Worm (Caenorhabditis elegans): ENCODE data around the gene rpc-25.

Gene rpc-25

ce11 chrV:10191242-10191641 is 15.2 kb downstream of the rpc-25 start:
- TF ChIP-seq pha-4 (tag; optimal IDR thresholded peaks at IDR 0.05) (no peak), nfya-1 (tag; optimal IDR thresholded peaks at IDR 0.05) (no peak), ceh-48 (tag; optimal IDR thresholded peaks at IDR 0.05) (no peak), sdc-2 (tag; optimal IDR thresholded peaks at IDR 0.05) (no peak), nhr-232 (tag; optimal IDR thresholded peaks at IDR 0.05) (no peak), tbx-7 (tag; optimal IDR thresholded peaks at IDR 0.05) (no peak), eyg-1 (tag; optimal IDR thresholded peaks at IDR 0.05) (no peak), syd-9 (tag; optimal IDR thresholded peaks at IDR 0.05) (no peak), Y22D7AL.16 (tag; optimal IDR thresholded peaks at IDR 0.05) (no peak), dmd-4 (tag; optimal IDR thresholded peaks at IDR 0.05; ENCODE audit: borderline replicate concordance) (no peak), unc-86 (tag; optimal IDR thresholded peaks at IDR 0.05) (no peak), ahr-1 (tag; optimal IDR thresholded peaks at IDR 0.05) (no peak)

- TF ChIP-seq C38D4.7 (GFP tag; optimal IDR thresholded peaks at IDR 0.05) (no peak), elt-2 (tag; optimal IDR thresholded peaks at IDR 0.05) (peak; percentile 44), lim-6 (tag; optimal IDR thresholded peaks at IDR 0.05) (no peak)
These were observed 16.3 kb downstream of the rpc-25 start, which contains the start of gene ZK856.5 for ce11 chrV:10190081-10190556. Gene ZK856.5 (minus strand): TSS chrV:10190131.

DNA sequence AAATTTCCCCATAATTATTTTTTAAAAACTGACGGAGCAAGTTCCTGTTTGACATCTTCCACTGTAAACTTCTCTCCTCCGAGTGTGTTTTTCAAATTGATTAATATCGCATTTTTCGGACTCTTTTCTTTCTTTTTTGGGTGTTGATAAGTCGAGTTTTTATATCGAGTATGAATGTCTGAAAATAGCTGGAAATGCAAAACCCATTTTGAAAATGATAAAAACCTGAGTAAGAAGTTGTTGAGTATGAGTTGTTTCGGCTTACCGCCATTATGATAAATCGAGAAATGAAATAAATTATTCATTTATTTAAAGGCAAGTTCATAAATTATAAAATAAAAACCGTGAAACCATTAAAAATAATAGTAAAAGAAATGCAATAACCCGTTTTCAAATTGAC is 20.7 kb downstream of the rpc-25 start, which contains the start of gene ZK856.18:
Gene ZK856.18, minus strand, starts transcription at position 289 of the 400 bp plus-strand sequence.
- TF ChIP-seq hlh-6 (tag; optimal IDR thresholded peaks at IDR 0.05) (no peak), pag-3 (tag; optimal IDR thresholded peaks at IDR 0.05; ENCODE audit: borderline replicate concordance) (no peak), ceh-45 (GFP tag; IDR thresholded peaks at IDR 0.05) (no peak), odd-2 (tag; optimal IDR thresholded peaks at IDR 0.05) (no peak), Y22D7AL.16 (tag; optimal IDR thresholded peaks at IDR 0.05) (no peak), npax-4 (tag; optimal IDR thresholded peaks at IDR 0.05) (no peak), ceh-9 (tag; optimal IDR thresholded peaks at IDR 0.05) (no peak), F13H6.1 (tag; optimal IDR thresholded peaks at IDR 0.05) (no peak), rnt-1 (tag; optimal IDR thresholded peaks at IDR 0.05) (no peak), ahr-1 (tag; optimal IDR thresholded peaks at IDR 0.05) (no peak), lin-11 (tag; optimal IDR thresholded peaks at IDR 0.05) (no peak), che-1 (tag; optimal IDR thresholded peaks at IDR 0.05) (no peak), dve-1 (tag; optimal IDR thresholded peaks at IDR 0.05) (no peak), elt-4 (tag; optimal IDR thresholded peaks at IDR 0.05) (no peak), K09A11.1 (tag; optimal IDR thresholded peaks at IDR 0.05; ENCODE audit: insufficient read depth) (no peak), pax-1 (tag; optimal IDR thresholded peaks at IDR 0.05) (no peak), ceh-24 (tag; optimal IDR thresholded peaks at IDR 0.05) (no peak), lim-6 (tag; optimal IDR thresholded peaks at IDR 0.05) (no peak), pqm-1 (tag; optimal IDR thresholded peaks at IDR 0.05) (no peak), elt-2 (tag; optimal IDR thresholded peaks at IDR 0.05) (no peak)

- TF ChIP-seq hlh-8 (tag; optimal IDR thresholded peaks at IDR 0.05) (no peak), dmd-4 (tag; optimal IDR thresholded peaks at IDR 0.05; ENCODE audit: borderline replicate concordance) (no peak), nhr-11 (tag; optimal IDR thresholded peaks at IDR 0.05) (no peak), ceh-30 (tag; optimal IDR thresholded peaks at IDR 0.05) (no peak), ceh-19 (GFP tag; optimal IDR thresholded peaks at IDR 0.05) (no peak), elt-4 (tag; optimal IDR thresholded peaks at IDR 0.05) (no peak)
These were observed 22.6 kb downstream of the rpc-25 start for ce11 chrV:10183810-10184209.

DNA sequence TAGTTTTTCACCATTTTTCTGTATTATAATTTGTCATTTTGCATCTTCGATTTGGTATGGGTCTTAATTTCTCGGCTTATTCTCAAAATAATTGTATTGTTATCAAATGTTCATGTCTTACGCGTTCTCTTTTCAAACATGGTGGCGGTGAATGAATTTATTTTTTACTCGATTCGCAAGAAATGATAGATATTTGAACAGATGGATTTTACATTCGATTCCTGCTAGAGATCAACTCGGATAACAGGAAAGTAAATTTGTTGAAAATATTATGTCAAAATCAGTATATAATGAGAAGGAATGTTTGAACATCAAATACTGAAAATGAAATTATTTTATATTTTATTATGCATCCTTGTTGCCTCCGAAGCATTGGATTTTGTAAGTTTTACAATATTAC is 23.4 kb downstream of the rpc-25 start, which contains the start of gene ZK856.4:
Gene ZK856.4, plus strand, starts transcription at position 301 of the 400 bp plus-strand sequence.
- TF ChIP-seq ceh-14 (tag; optimal IDR thresholded peaks at IDR 0.05) = no peak
- TF ChIP-seq unc-3 (GFP tag; conservative IDR thresholded peaks at IDR 0.05) = no peak
- TF ChIP-seq unc-3 (tag; optimal IDR thresholded peaks at IDR 0.05) = no peak
- TF ChIP-seq hlh-13 (GFP tag; optimal IDR thresholded peaks at IDR 0.05) = no peak
- TF ChIP-seq unc-55 (GFP tag; optimal IDR thresholded peaks at IDR 0.05) = no peak
- TF ChIP-seq ceh-9 (tag; optimal IDR thresholded peaks at IDR 0.05) = no peak
- TF ChIP-seq K02D7.2 (tag; optimal IDR thresholded peaks at IDR 0.05) = no peak
- no peak for TF ChIP-seq pqm-1 (tag; optimal IDR thresholded peaks at IDR 0.05)
- no peak for TF ChIP-seq ceh-48 (tag; optimal IDR thresholded peaks at IDR 0.05)
- no peak for TF ChIP-seq Y22D7AL.16 (tag; optimal IDR thresholded peaks at IDR 0.05)
- TF ChIP-seq unc-42 (tag; optimal IDR thresholded peaks at IDR 0.05) = no peak
- TF ChIP-seq sox-4 (tag; optimal IDR thresholded peaks at IDR 0.05) = no peak
- no peak for TF ChIP-seq lin-11 (tag; optimal IDR thresholded peaks at IDR 0.05)
- no peak for TF ChIP-seq ttx-3 (tag; optimal IDR thresholded peaks at IDR 0.05)
- TF ChIP-seq T23F11.4 (GFP tag; optimal IDR thresholded peaks at IDR 0.05) = no peak
- no peak for TF ChIP-seq hlh-8 (tag; optimal IDR thresholded peaks at IDR 0.05)
- no peak for TF ChIP-seq ets-4 (tag; optimal IDR thresholded peaks at IDR 0.05)
